Fruit fly (Drosophila melanogaster) whole organism, embryonic: ENCODE measurements around the gene EloB.

ENCODE experiments used
- Atf6 ChIP-seq: fragments of 200-800 bp; sonication (Bioruptor generic); IDR thresholded peaks from 2 replicates; pipeline ENCODE4 v1.3.6; 2022; ENCODE audit warnings: missing biosample characterization, missing genetic modification characterization
- BtbVII ChIP-seq: fragments of 200-800 bp; sonication (Bioruptor generic); optimal IDR thresholded peaks from 3 replicates; lab custom pipeline; 2017; ENCODE audit warnings: missing biosample characterization, mild to moderate bottlenecking, missing genetic modification characterization
- CG10366 ChIP-seq: fragments of 200-800 bp; sonication (Bioruptor generic); IDR thresholded peaks from 2 replicates; pipeline ENCODE4 v1.3.6; 2022; ENCODE audit warnings: missing biosample characterization, missing genetic modification characterization
- CG10543 ChIP-seq: fragments of 200-800 bp; sonication (Bioruptor generic); optimal IDR thresholded peaks from 3 replicates; lab custom pipeline; 2017; ENCODE audit warnings: missing biosample characterization, mild to moderate bottlenecking, missing genetic modification characterization, moderate library complexity
- CG10654 ChIP-seq: fragments of 200-800 bp; sonication (Bioruptor generic); optimal IDR thresholded peaks from 2 replicates; lab custom pipeline; 2016; ENCODE audit warnings: missing biosample characterization, missing genetic modification characterization
- CG10979 ChIP-seq: fragments of 200-800 bp; sonication (Bioruptor generic); optimal IDR thresholded peaks from 2 replicates; lab custom pipeline; 2018; ENCODE audit warnings: missing biosample characterization, mild to moderate bottlenecking, missing genetic modification characterization, moderate library complexity
- CG11247 ChIP-seq: fragments of 200-800 bp; sonication (Bioruptor generic); IDR thresholded peaks from 2 replicates; pipeline ENCODE4 v1.3.6; 2022; ENCODE audit warnings: missing biosample characterization, missing genetic modification characterization
- CG11504 ChIP-seq: fragments of 200-800 bp; sonication (Bioruptor generic); optimal IDR thresholded peaks from 3 replicates; lab custom pipeline; 2019; ENCODE audit warnings: missing biosample characterization, mild to moderate bottlenecking, missing genetic modification characterization, moderate library complexity
- CG13624 ChIP-seq: fragments of 200-800 bp; sonication (Bioruptor generic); optimal IDR thresholded peaks from 2 replicates; lab custom pipeline; 2016; ENCODE audit warnings: missing biosample characterization, missing genetic modification characterization
- CG14710 ChIP-seq: fragments of 200-800 bp; sonication (Bioruptor generic); optimal IDR thresholded peaks from 3 replicates; lab custom pipeline; 2019; ENCODE audit warnings: missing biosample characterization, mild to moderate bottlenecking, missing genetic modification characterization, moderate library complexity
- CG16863 ChIP-seq: fragments of 200-800 bp; sonication (Bioruptor generic); optimal IDR thresholded peaks from 3 replicates; lab custom pipeline; 2016; ENCODE audit warnings: missing biosample characterization, missing genetic modification characterization
- CG17328 ChIP-seq: fragments of 200-800 bp; sonication (Bioruptor generic); IDR thresholded peaks from 2 replicates; pipeline ENCODE4 v1.3.6; 2022; ENCODE audit warnings: missing biosample characterization, missing genetic modification characterization
- CG17361 ChIP-seq: fragments of 200-800 bp; sonication (Bioruptor generic); IDR thresholded peaks from 3 replicates; pipeline ENCODE4 v1.3.6; 2022; ENCODE audit warnings: missing biosample characterization, missing genetic modification characterization
- CG2199 ChIP-seq: fragments of 200-800 bp; sonication (Bioruptor generic); IDR thresholded peaks from 3 replicates; pipeline ENCODE4 v1.3.6; 2022; ENCODE audit warnings: missing biosample characterization, missing genetic modification characterization
- CG30020 ChIP-seq: fragments of 200-800 bp; optimal IDR thresholded peaks from 2 replicates; lab custom pipeline; 2019; ENCODE audit warnings: missing biosample characterization, mild to moderate bottlenecking, missing genetic modification characterization, moderate library complexity
- CG4617 ChIP-seq: fragments of 200-800 bp; sonication (Bioruptor generic); optimal IDR thresholded peaks from 3 replicates; lab custom pipeline; 2016; ENCODE audit warnings: missing biosample characterization, missing genetic modification characterization, borderline replicate concordance
- CG4820 ChIP-seq: fragments of 200-800 bp; sonication (Bioruptor generic); optimal IDR thresholded peaks from 3 replicates; lab custom pipeline; 2016; ENCODE audit warnings: missing biosample characterization, missing genetic modification characterization
- CG7928 ChIP-seq: fragments of 200-800 bp; sonication (Bioruptor generic); optimal IDR thresholded peaks from 2 replicates; lab custom pipeline; 2017; ENCODE audit warnings: missing biosample characterization, mild to moderate bottlenecking, missing genetic modification characterization
- CG7963 ChIP-seq: fragments of 200-800 bp; sonication (Bioruptor generic); IDR thresholded peaks from 3 replicates; pipeline ENCODE4 v1.3.6; 2022; ENCODE audit warnings: missing biosample characterization, missing genetic modification characterization; ENCODE audit not compliant: partially characterized antibody
- E2f1 ChIP-seq: fragments of 200-800 bp; sonication (Bioruptor generic); IDR thresholded peaks from 2 replicates; pipeline ENCODE4 v1.3.6; 2022; ENCODE audit warnings: missing biosample characterization, missing genetic modification characterization
- Eip74EF ChIP-seq, 2 experiments: fragments of 200-800 bp in 1 of 2; fragments of >200 bp in 1 of 2; sonication (Bioruptor generic) in 1 of 2; optimal IDR thresholded peaks; 2 replicates each; lab custom pipeline; 2017 to 2019; ENCODE audit warnings: missing biosample characterization in 2 of 2, missing genetic modification characterization in 2 of 2, mild to moderate bottlenecking in 1 of 2, moderate library complexity in 1 of 2
- Ets65A ChIP-seq: fragments of 200-800 bp; sonication (Bioruptor generic); peaks from one replicate; lab custom pipeline; 2016; ENCODE audit warnings: missing biosample characterization, missing genetic modification characterization
- Ets97D ChIP-seq: fragments of 200-800 bp; sonication (Bioruptor generic); optimal IDR thresholded peaks from 3 replicates; lab custom pipeline; 2016; ENCODE audit warnings: missing biosample characterization, missing genetic modification characterization
- Hr39 ChIP-seq: fragments of >200 bp; optimal IDR thresholded peaks from 2 replicates; lab custom pipeline; 2017
- MBD-R2 ChIP-seq: fragments of 200-800 bp; sonication (Bioruptor generic); IDR thresholded peaks from 2 replicates; pipeline ENCODE4 v1.3.6; 2022; ENCODE audit warnings: missing biosample characterization, missing genetic modification characterization
- Myb ChIP-seq: fragments of 200-800 bp; sonication (Bioruptor generic); optimal IDR thresholded peaks from 2 replicates; lab custom pipeline; 2016; ENCODE audit warnings: missing biosample characterization, missing genetic modification characterization
- Scr ChIP-seq: fragments of 200-800 bp; sonication (Bioruptor generic); IDR thresholded peaks from 2 replicates; pipeline ENCODE4 v1.3.6; 2022; ENCODE audit warnings: missing biosample characterization, missing genetic modification characterization; ENCODE audit not compliant: partially characterized antibody
- Sry-δ ChIP-seq: fragments of 200-800 bp; sonication (Bioruptor generic); optimal IDR thresholded peaks from 2 replicates; lab custom pipeline; 2016; ENCODE audit warnings: missing biosample characterization, missing genetic modification characterization
- Stat92E ChIP-seq, 3 experiments: fragments of >200 bp in 2 of 3; fragments of 200-800 bp in 1 of 3; sonication (Bioruptor generic) in 1 of 3; optimal IDR thresholded peaks; 2 replicates each; lab custom pipeline; 2017 to 2019; ENCODE audit warnings: missing biosample characterization in 3 of 3, missing genetic modification characterization in 3 of 3, mild to moderate bottlenecking in 1 of 3, moderate library complexity in 1 of 3
- Trl ChIP-seq, 3 experiments: fragments of >200 bp in 2 of 3; fragments of 200-800 bp in 1 of 3; sonication (Bioruptor generic) in 1 of 3; optimal IDR thresholded peaks; 2 replicates in 1 of 3; 3 replicates in 2 of 3; lab custom pipeline; 2016 to 2017; ENCODE audit warnings: missing biosample characterization in 1 of 3, missing genetic modification characterization in 1 of 3
- amos ChIP-seq: fragments of 200-800 bp; sonication (Bioruptor generic); IDR thresholded peaks from 2 replicates; pipeline ENCODE4 v1.3.6; 2022; ENCODE audit warnings: missing biosample characterization, missing genetic modification characterization; ENCODE audit not compliant: partially characterized antibody
- corto ChIP-seq: fragments of 200-800 bp; sonication (Bioruptor generic); optimal IDR thresholded peaks from 2 replicates; lab custom pipeline; 2016; ENCODE audit warnings: missing biosample characterization, mild to moderate bottlenecking, missing genetic modification characterization, moderate library complexity
- disco-r ChIP-seq: fragments of 200-800 bp; sonication (Bioruptor generic); optimal IDR thresholded peaks from 2 replicates; lab custom pipeline; 2016; ENCODE audit warnings: missing biosample characterization, missing genetic modification characterization
- dpn ChIP-seq, 2 experiments: fragments of 200-800 bp; sonication (Bioruptor generic); optimal IDR thresholded peaks; 3 replicates each; lab custom pipeline; 2016; ENCODE audit warnings: missing biosample characterization in 2 of 2, missing genetic modification characterization in 2 of 2
- exex ChIP-seq: fragments of 200-800 bp; sonication (Bioruptor generic); optimal IDR thresholded peaks from 4 replicates; lab custom pipeline; 2018; ENCODE audit warnings: missing biosample characterization, mild to moderate bottlenecking, missing genetic modification characterization, moderate library complexity
- fd102C ChIP-seq: fragments of 200-800 bp; sonication (Bioruptor generic); optimal IDR thresholded peaks from 2 replicates; lab custom pipeline; 2018; ENCODE audit warnings: missing biosample characterization, mild to moderate bottlenecking, missing genetic modification characterization, moderate library complexity
- fd3F ChIP-seq: fragments of 200-800 bp; sonication (Bioruptor generic); optimal IDR thresholded peaks from 2 replicates; lab custom pipeline; 2018; ENCODE audit warnings: missing biosample characterization, mild to moderate bottlenecking, missing genetic modification characterization, moderate library complexity
- fd64A ChIP-seq: fragments of 200-800 bp; sonication (Bioruptor generic); optimal IDR thresholded peaks from 3 replicates; lab custom pipeline; 2018; ENCODE audit warnings: missing biosample characterization, mild to moderate bottlenecking, missing genetic modification characterization
- gfzf ChIP-seq: fragments of 200-800 bp; sonication (Bioruptor generic); optimal IDR thresholded peaks from 2 replicates; lab custom pipeline; 2016; ENCODE audit warnings: missing biosample characterization, mild to moderate bottlenecking, missing genetic modification characterization, moderate library complexity
- grau ChIP-seq: fragments of 200-800 bp; optimal IDR thresholded peaks from 3 replicates; lab custom pipeline; 2019; ENCODE audit warnings: missing biosample characterization, mild to moderate bottlenecking, missing genetic modification characterization, moderate library complexity
- gro ChIP-seq: fragments of 200-800 bp; sonication (Bioruptor generic); optimal IDR thresholded peaks from 2 replicates; lab custom pipeline; 2016; ENCODE audit warnings: missing biosample characterization, missing genetic modification characterization
- h ChIP-seq: fragments of >200 bp; optimal IDR thresholded peaks from 2 replicates; lab custom pipeline; 2017
- hbn ChIP-seq: fragments of 200-800 bp; sonication (Bioruptor generic); IDR thresholded peaks from 2 replicates; pipeline ENCODE4 v1.3.6; 2022; ENCODE audit warnings: missing biosample characterization, missing genetic modification characterization; ENCODE audit not compliant: partially characterized antibody
- kah ChIP-seq: fragments of 200-800 bp; sonication (Bioruptor generic); optimal IDR thresholded peaks from 2 replicates; lab custom pipeline; 2018; ENCODE audit warnings: missing biosample characterization, mild to moderate bottlenecking, missing genetic modification characterization
- nom ChIP-seq: fragments of 200-800 bp; sonication (Bioruptor generic); optimal IDR thresholded peaks from 2 replicates; lab custom pipeline; 2017; ENCODE audit warnings: missing biosample characterization, missing genetic modification characterization, mild to moderate bottlenecking, moderate library complexity, missing genetic modification reagents
- pho ChIP-seq: fragments of 200-800 bp; sonication (Bioruptor generic); optimal IDR thresholded peaks from 2 replicates; lab custom pipeline; 2016; ENCODE audit warnings: missing biosample characterization, missing genetic modification characterization
- schlank ChIP-seq: fragments of 200-800 bp; sonication (Bioruptor generic); optimal IDR thresholded peaks from 2 replicates; lab custom pipeline; 2018; ENCODE audit warnings: missing biosample characterization, mild to moderate bottlenecking, missing genetic modification characterization
- trh ChIP-seq: fragments of 200-800 bp; sonication (Bioruptor generic); optimal IDR thresholded peaks from 2 replicates; lab custom pipeline; 2016; ENCODE audit warnings: missing biosample characterization, missing genetic modification characterization

Gene EloB

dm6 chr3R:20587630-20588479, 8.2 kb upstream of the EloB start, which contains the start of gene Septin2 (continued):
- peak; percentile 72 for TF ChIP-seq gfzf (GFP tag; lab: Kevin White, UChicago)
- no peak for TF ChIP-seq gro (GFP tag; lab: Kevin White, UChicago)
- TF ChIP-seq Atf6 (GFP tag; lab: Robert Waterston, UW) = peak; percentile 47; the same call in 1 of the 2 replicates
- peak; percentile 89 for TF ChIP-seq CG10979 (tag; lab: Kevin White, UChicago)
- no peak for TF ChIP-seq CG11247 (GFP tag; lab: Robert Waterston, UW)
- TF ChIP-seq exex (tag; lab: Kevin White, UChicago) = no peak
- TF ChIP-seq fd102C = no peak
- peak; percentile 55 for TF ChIP-seq CG13624 (GFP tag; lab: Kevin White, UChicago)
- TF ChIP-seq corto (GFP tag; lab: Kevin White, UChicago) = peak; percentile 67
- peak; percentile 26 for TF ChIP-seq Ets97D (GFP tag; lab: Kevin White, UChicago)
- TF ChIP-seq Hr39 (lab: Kevin White, UChicago) = no peak
- no peak; the same call in none of the 2 replicates for TF ChIP-seq MBD-R2 (GFP tag; lab: Robert Waterston, UW)
- TF ChIP-seq CG4820 (GFP tag; lab: Kevin White, UChicago) = peak; percentile 82
- TF ChIP-seq E2f1 (GFP tag; lab: Robert Waterston, UW) = peak; percentile 52
- TF ChIP-seq CG11504 (tag; lab: Kevin White, UChicago) = peak; percentile 91
- peak; percentile 9 for TF ChIP-seq Sry-δ (GFP tag; lab: Kevin White, UChicago)
- peak; percentile 54; the same call in 1 of the 2 replicates for TF ChIP-seq CG17328 (GFP tag; lab: Robert Waterston, UW)
- peak; percentile 46 for TF ChIP-seq kah (GFP tag; lab: Kevin White, UChicago)
- no peak for TF ChIP-seq Scr (GFP tag; lab: Robert Waterston, UW)
- TF ChIP-seq amos (GFP tag; lab: Robert Waterston, UW) = no peak; the same call in 1 of the 2 replicates
- TF ChIP-seq BtbVII (GFP tag; lab: Kevin White, UChicago) = peak; percentile 77
- TF ChIP-seq schlank (tag; lab: Kevin White, UChicago) = no peak
- peak; percentile 19 for TF ChIP-seq trh (GFP tag; lab: Kevin White, UChicago)
- TF ChIP-seq CG16863 (GFP tag; lab: Kevin White, UChicago) = peak; percentile 80
- TF ChIP-seq hbn (GFP tag; lab: Robert Waterston, UW) = no peak
- peak; percentile 83 for TF ChIP-seq grau (tag; lab: Kevin White, UChicago)
- no peak for TF ChIP-seq CG7928 (GFP tag; lab: Kevin White, UChicago)
- TF ChIP-seq h = no peak
- TF ChIP-seq CG2199 = 0 out of 3 replicates have a peak, but pooled peaks have one; percentile 46
- no peak for TF ChIP-seq CG4617 (GFP tag; lab: Kevin White, UChicago)
- TF ChIP-seq CG17361 = peak; percentile 84
- TF ChIP-seq CG10654 (GFP tag; lab: Kevin White, UChicago) = peak; percentile 63
- no peak for TF ChIP-seq Ets65A (GFP tag; lab: Kevin White, UChicago)
- no peak for TF ChIP-seq CG10543
- TF ChIP-seq Eip74EF (GFP tag; optimal IDR thresholded peaks at IDR 0.05; lab: Kevin White, UChicago) = peak in 1 of 2 experiments; percentile 83
- TF ChIP-seq dpn (GFP tag; optimal IDR thresholded peaks at IDR 0.05; lab: Kevin White, UChicago) = peak; percentile 49 to 75
- TF ChIP-seq Trl (optimal IDR thresholded peaks at IDR 0.05; lab: Kevin White, UChicago) = no peak
- TF ChIP-seq Trl (GFP tag; optimal IDR thresholded peaks at IDR 0.05; lab: Kevin White, UChicago) = peak; percentile 43
- TF ChIP-seq Myb (GFP tag; lab: Kevin White, UChicago) = peak; percentile 17
- peak; percentile 83 for TF ChIP-seq nom (GFP tag; lab: Kevin White, UChicago)
- TF ChIP-seq fd3F (GFP tag; lab: Kevin White, UChicago) = peak; percentile 54
- peak; percentile 26 for TF ChIP-seq disco-r
- TF ChIP-seq pho = peak; percentile 46
- TF ChIP-seq CG14710 (tag; lab: Kevin White, UChicago) = peak; percentile 85
- TF ChIP-seq fd64A (GFP tag; lab: Kevin White, UChicago) = peak; percentile 66
- no peak for TF ChIP-seq CG30020 (tag; lab: Kevin White, UChicago)
- no peak for TF ChIP-seq Stat92E (GFP tag; optimal IDR thresholded peaks at IDR 0.05; lab: Kevin White, UChicago)
- TF ChIP-seq CG7963 (GFP tag; lab: Robert Waterston, UW) = peak; percentile 21; the same call in 1 of the 3 replicates
- peak; percentile 49; the same call in 1 of the 2 replicates for TF ChIP-seq CG10366 (GFP tag; lab: Robert Waterston, UW)
